Fruit fly (Drosophila melanogaster): ENCODE measurements around the gene CG5916.
A peak's percentile ranks its signal among the peaks of the same experiment; 100 is the strongest.

The CG5916 gene

DNA sequence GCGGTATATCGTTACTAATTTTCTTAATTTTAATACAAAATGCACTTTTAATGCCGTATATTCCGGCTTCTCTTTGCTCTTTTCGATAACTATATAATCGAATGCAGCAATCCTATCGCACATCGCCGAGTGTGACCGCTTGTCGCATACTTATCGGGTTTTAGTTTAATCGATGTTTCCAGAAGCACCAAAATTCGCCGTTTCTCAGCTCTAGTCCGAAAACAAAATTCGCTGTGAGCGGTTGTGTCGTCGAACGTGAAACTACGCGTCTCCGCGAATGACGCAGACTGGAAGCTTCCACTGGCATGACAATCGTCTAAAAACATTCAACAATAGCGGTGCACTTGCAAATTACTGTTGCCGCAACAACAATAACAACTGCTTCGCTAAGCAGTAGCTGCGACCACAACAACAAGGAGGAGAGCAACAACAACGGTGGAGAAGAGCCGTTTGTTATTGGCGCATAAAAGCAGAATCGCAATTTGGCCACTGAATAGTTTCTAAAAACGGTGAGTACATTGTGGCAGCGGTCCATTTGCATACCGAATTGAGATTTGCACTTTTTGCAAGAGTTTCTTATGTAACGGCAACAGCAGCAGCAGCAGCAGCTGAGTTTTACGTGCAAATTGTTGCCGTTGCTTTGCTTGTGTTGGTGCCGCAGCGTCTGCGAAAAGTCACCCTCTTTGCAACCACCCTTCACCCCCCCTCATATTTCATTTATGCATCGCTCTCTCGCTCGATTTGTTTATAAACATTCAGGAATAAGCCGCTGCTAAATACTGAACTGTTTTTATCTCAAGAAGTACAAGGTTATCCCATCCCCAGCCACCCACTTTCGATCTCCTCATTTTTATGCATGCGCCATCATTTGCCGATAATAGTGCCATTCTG is 40.2 kb downstream of the CG5916 start, which contains the start of gene sra:
Gene sra (plus strand): TSS at position 209 of the 891 bp plus-strand sequence.
- TF ChIP-seq odd (GFP tag; optimal IDR thresholded peaks at IDR 0.05) (no peak), CG3726 (GFP tag; IDR thresholded peaks at IDR 0.05) (no peak), CG6791 (GFP tag; IDR thresholded peaks at IDR 0.05; ENCODE audit: partially characterized antibody) (peak; percentile 99), shn (GFP tag; optimal IDR thresholded peaks at IDR 0.05) (no peak), fru (optimal IDR thresholded peaks at IDR 0.05) (no peak), D19A (tag; optimal IDR thresholded peaks at IDR 0.05) (peak; percentile 14), CG14014 (GFP tag; IDR thresholded peaks at IDR 0.05) (peak; percentile 33; the same call in 1 of the 2 replicates), sob (GFP tag; IDR thresholded peaks at IDR 0.05) (peak; percentile 13; the same call in 1 of the 2 replicates), phol (tag; optimal IDR thresholded peaks at IDR 0.05) (peak; percentile 41), CG15073 (GFP tag; optimal IDR thresholded peaks at IDR 0.05) (no peak), CG4360 (GFP tag; IDR thresholded peaks at IDR 0.05) (peak; percentile 69), Lhr (GFP tag; optimal IDR thresholded peaks at IDR 0.05) (peak; percentile 5), dysf (GFP tag; IDR thresholded peaks at IDR 0.05) (no peak), CG9797 (GFP tag; optimal IDR thresholded peaks at IDR 0.05) (peak; percentile 91), sr (GFP tag; IDR thresholded peaks at IDR 0.05) (0 out of 3 replicates have a peak, but pooled peaks have one; percentile 17), lbe (GFP tag; optimal IDR thresholded peaks at IDR 0.05) (no peak), CG8478 (optimal IDR thresholded peaks at IDR 0.05) (no peak), run (tag; optimal IDR thresholded peaks at IDR 0.05) (no peak), CG33557 (GFP tag; optimal IDR thresholded peaks at IDR 0.05) (no peak), cg (GFP tag; optimal IDR thresholded peaks at IDR 0.05) (peak; percentile 35), CG12219 (GFP tag; optimal IDR thresholded peaks at IDR 0.05) (no peak), ato (GFP tag; IDR thresholded peaks at IDR 0.05; ENCODE audit: partially characterized antibody) (peak; percentile 95), CG30403 (GFP tag; optimal IDR thresholded peaks at IDR 0.05) (peak; percentile 7), Dfd (GFP tag; optimal IDR thresholded peaks at IDR 0.05) (no peak), Bdp1 (GFP tag; optimal IDR thresholded peaks at IDR 0.05) (peak; percentile 24), Med (GFP tag) (peak; percentile 94), Rx (GFP tag; IDR thresholded peaks at IDR 0.05) (no peak), peb (GFP tag; IDR thresholded peaks at IDR 0.05) (no peak), tin (GFP tag; optimal IDR thresholded peaks at IDR 0.05) (no peak), CHES-1-like (GFP tag; optimal IDR thresholded peaks at IDR 0.05) (peak; percentile 77), CG11085 (GFP tag; IDR thresholded peaks at IDR 0.05) (peak; percentile 27; the same call in 1 of the 2 replicates), tll (GFP tag; optimal IDR thresholded peaks at IDR 0.05) (no peak), CG34224 (GFP tag; IDR thresholded peaks at IDR 0.05; ENCODE audit: partially characterized antibody) (peak; percentile 97), ems (GFP tag; optimal IDR thresholded peaks at IDR 0.05) (peak; percentile 39), Ravus (GFP tag; IDR thresholded peaks at IDR 0.05) (no peak), Antp (GFP tag; optimal IDR thresholded peaks at IDR 0.05) (peak; percentile 44), CG15514 (GFP tag; optimal IDR thresholded peaks at IDR 0.05) (peak; percentile 68), CG17359 (tag; optimal IDR thresholded peaks at IDR 0.05) (peak; percentile 24), Lim3 (GFP tag; IDR thresholded peaks at IDR 0.05) (no peak), CG11723 (GFP tag; optimal IDR thresholded peaks at IDR 0.05) (no peak), chinmo (GFP tag; IDR thresholded peaks at IDR 0.05; ENCODE audit: partially characterized antibody) (peak; percentile 98), yki (optimal IDR thresholded peaks at IDR 0.05) (no peak), CG3995 (GFP tag; optimal IDR thresholded peaks at IDR 0.05) (no peak), schlank (tag; optimal IDR thresholded peaks at IDR 0.05) (no peak), dan (GFP tag; IDR thresholded peaks at IDR 0.05) (no peak), Bgb (GFP tag; IDR thresholded peaks at IDR 0.05; ENCODE audit: partially characterized antibody) (peak; percentile 99), CG13894 (tag; optimal IDR thresholded peaks at IDR 0.05) (peak; percentile 52), ac (GFP tag; optimal IDR thresholded peaks at IDR 0.05) (no peak), Elba2 (GFP tag; optimal IDR thresholded peaks at IDR 0.05) (no peak), grau (tag; optimal IDR thresholded peaks at IDR 0.05) (peak; percentile 35)
